Worm (Caenorhabditis elegans) whole organism, L3 larva: Measurements from ENCODE around the gene col-149.
A peak's percentile ranks its signal among the peaks of the same experiment; 100 is the strongest.

Experiments used
- R02D3.7 ChIP-seq: fragments of 150-350 bp; optimal IDR thresholded peaks from 2 replicates; lab custom pipeline; 2014; ENCODE audit warnings: missing biosample characterization, missing genetic modification characterization
- ceh-28 ChIP-seq: fragments of 150-350 bp; optimal IDR thresholded peaks from 2 replicates; lab custom pipeline; 2014; ENCODE audit warnings: missing biosample characterization, missing genetic modification reagents, missing genetic modification characterization
- egl-27 ChIP-seq: sonication (generic microtip); optimal IDR thresholded peaks from 4 replicates; lab custom pipeline; 2017; ENCODE audit warnings: missing biosample characterization, missing genetic modification reagents, missing genetic modification characterization
- elt-2 ChIP-seq: sonication (generic microtip); optimal IDR thresholded peaks from 2 replicates; lab custom pipeline; 2016; ENCODE audit warnings: missing genetic modification reagents, mild to moderate bottlenecking, missing genetic modification characterization, missing compliant biosample characterization
- elt-3 ChIP-seq, 3 experiments: fragments of 150-350 bp in 1 of 3; sonication (generic microtip) in 2 of 3; optimal IDR thresholded peaks; 2 replicates in 2 of 3; 4 replicates in 1 of 3; lab custom pipeline; 2014 to 2017; ENCODE audit warnings: missing biosample characterization in 3 of 3, missing genetic modification characterization in 3 of 3
- hmg-11 ChIP-seq: sonication (generic microtip); optimal IDR thresholded peaks from 2 replicates; lab custom pipeline; 2016; ENCODE audit warnings: missing genetic modification characterization, missing compliant biosample characterization
- jun-1 ChIP-seq: fragments of 150-350 bp; optimal IDR thresholded peaks from 2 replicates; lab custom pipeline; 2014; ENCODE audit warnings: missing biosample characterization, missing genetic modification reagents, missing genetic modification characterization
- lin-15B ChIP-seq: fragments of 150-350 bp; optimal IDR thresholded peaks from 2 replicates; lab custom pipeline; 2014; ENCODE audit warnings: missing biosample characterization, missing genetic modification characterization
- lin-39 ChIP-seq: fragments of 150-350 bp; optimal IDR thresholded peaks from 2 replicates; lab custom pipeline; 2018; ENCODE audit warnings: missing biosample characterization, missing genetic modification reagents, missing genetic modification characterization
- lsy-12 ChIP-seq: sonication (generic microtip); optimal IDR thresholded peaks from 2 replicates; lab custom pipeline; 2016; ENCODE audit warnings: mild to moderate bottlenecking, missing genetic modification characterization, missing compliant biosample characterization
- mml-1 ChIP-seq: fragments of 150-350 bp; sonication (generic microtip); optimal IDR thresholded peaks from 3 replicates; lab custom pipeline; 2014; ENCODE audit warnings: missing biosample characterization, missing genetic modification characterization
- nfya-1 ChIP-seq: sonication (generic microtip); optimal IDR thresholded peaks from 2 replicates; lab custom pipeline; 2017; ENCODE audit warnings: missing genetic modification characterization, mild to moderate bottlenecking, missing compliant biosample characterization, antibody characterized with exemption, moderate library complexity; ENCODE audit not compliant: insufficient read depth
- nhr-12 ChIP-seq: fragments of 150-350 bp; optimal IDR thresholded peaks from 2 replicates; lab custom pipeline; 2014; ENCODE audit warnings: missing biosample characterization, missing genetic modification characterization
- nhr-23 ChIP-seq: fragments of 150-350 bp; optimal IDR thresholded peaks from 2 replicates; lab custom pipeline; 2014; ENCODE audit warnings: missing biosample characterization, missing genetic modification reagents, missing genetic modification characterization
- nhr-28 ChIP-seq: fragments of 150-350 bp; optimal IDR thresholded peaks from 2 replicates; lab custom pipeline; 2014; ENCODE audit warnings: missing biosample characterization, missing genetic modification characterization
- nhr-43 ChIP-seq: sonication (generic microtip); optimal IDR thresholded peaks from 2 replicates; lab custom pipeline; 2016; ENCODE audit warnings: mild to moderate bottlenecking, missing genetic modification characterization, missing compliant biosample characterization; ENCODE audit not compliant: poor library complexity, severe bottlenecking
- pha-4 ChIP-seq: fragments of 150-350 bp; optimal IDR thresholded peaks from 2 replicates; lab custom pipeline; 2014; ENCODE audit warnings: missing biosample characterization, missing genetic modification reagents, missing genetic modification characterization
- pqm-1 ChIP-seq: fragments of 150-350 bp; optimal IDR thresholded peaks from 2 replicates; lab custom pipeline; 2017; ENCODE audit warnings: missing biosample characterization, missing genetic modification characterization, inconsistent platforms
- skn-1 ChIP-seq: fragments of 150-350 bp; optimal IDR thresholded peaks from 2 replicates; lab custom pipeline; 2014; ENCODE audit warnings: missing biosample characterization, missing genetic modification characterization
- snpc-4 ChIP-seq: fragments of 150-350 bp; optimal IDR thresholded peaks from 2 replicates; lab custom pipeline; 2014; ENCODE audit warnings: missing biosample characterization, missing genetic modification characterization
- tbx-2 ChIP-seq: sonication (generic microtip); optimal IDR thresholded peaks from 2 replicates; lab custom pipeline; 2016; ENCODE audit warnings: mild to moderate bottlenecking, missing genetic modification characterization, missing compliant biosample characterization
- unc-62 ChIP-seq: fragments of 150-350 bp; sonication (generic microtip); optimal IDR thresholded peaks from 4 replicates; lab custom pipeline; 2014; ENCODE audit warnings: missing biosample characterization, missing genetic modification reagents, missing genetic modification characterization
- ztf-4 ChIP-seq: fragments of 150-350 bp; optimal IDR thresholded peaks from 2 replicates; lab custom pipeline; 2014; ENCODE audit warnings: missing biosample characterization, missing genetic modification characterization

The col-149 gene

DNA sequence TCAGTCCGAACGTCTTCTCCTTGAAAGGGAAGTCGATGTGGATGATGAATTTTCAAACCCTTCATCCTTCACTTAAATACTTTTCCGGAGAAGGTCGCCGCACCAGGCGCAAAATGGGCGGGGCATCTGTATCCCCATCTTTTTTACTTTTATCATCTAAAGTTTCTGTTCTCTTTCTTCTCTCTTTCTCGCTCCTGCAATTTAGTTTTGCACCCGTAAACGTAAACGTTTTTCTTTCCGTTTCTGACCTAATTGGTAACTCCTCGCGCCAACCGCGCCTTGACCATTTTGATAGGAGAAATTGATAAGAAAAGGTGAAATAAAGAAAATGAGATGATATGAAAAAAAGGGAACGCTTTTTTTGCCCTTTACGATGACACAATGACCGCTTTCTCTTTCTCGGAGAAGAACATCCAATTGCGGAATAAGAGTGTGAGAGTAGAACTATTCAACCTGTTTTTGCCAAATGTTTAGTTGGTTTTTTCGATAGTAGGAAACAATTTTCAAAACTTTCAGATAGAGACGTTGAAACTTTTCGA, at the start of gene col-149:
Gene col-149, minus strand, starts transcription at position 51 of the 539 bp plus-strand sequence.
- peak in 1 of 3 experiments; percentile 56 for TF ChIP-seq elt-3 (tag; optimal IDR thresholded peaks at IDR 0.05; lab: Kevin White, UChicago)
- no peak for TF ChIP-seq egl-27 (tag; lab: Kevin White, UChicago)
- peak; percentile 75 for TF ChIP-seq nhr-23 (tag; lab: Kevin White, UChicago)

DNA sequence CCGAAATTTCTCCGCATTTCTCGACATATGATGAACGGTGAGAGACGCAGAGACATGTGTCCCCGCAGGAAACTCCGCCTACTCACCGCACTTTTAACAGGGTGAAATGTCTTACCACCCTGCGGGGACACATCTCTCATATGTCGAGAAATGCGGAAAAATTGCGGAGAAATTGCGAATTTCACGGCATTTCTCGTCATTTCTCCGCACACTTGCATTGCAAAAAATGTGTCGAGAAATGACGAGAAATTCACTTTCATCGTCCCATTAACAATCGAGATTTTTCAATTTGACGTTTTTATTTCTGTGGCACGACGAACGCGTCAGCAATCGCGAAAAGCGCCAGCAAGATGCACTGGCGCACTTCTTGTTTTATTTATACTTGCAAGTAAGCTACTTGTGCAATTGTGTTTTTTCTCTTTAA, 49.2 kb upstream of the col-149 start, which contains the start of gene K07C5.13:
Gene K07C5.13, plus strand, starts transcription at position 151 of the 424 bp plus-strand sequence.
- peak; percentile 75 for TF ChIP-seq lin-15B (tag; lab: Kevin White, UChicago)
- TF ChIP-seq hmg-11 (tag; lab: Kevin White, UChicago) = peak; percentile 2
- TF ChIP-seq pha-4 (tag; lab: Kevin White, UChicago) = peak; percentile 53
- peak; percentile 51 for TF ChIP-seq tbx-2 (tag; lab: Kevin White, UChicago)
- peak; percentile 46 for TF ChIP-seq nhr-43
- TF ChIP-seq skn-1 (tag; lab: Kevin White, UChicago) = peak; percentile 6
- peak; percentile 42 for TF ChIP-seq elt-2 (tag; lab: Kevin White, UChicago)
- TF ChIP-seq nhr-23 (tag; lab: Kevin White, UChicago) = peak; percentile 9
- TF ChIP-seq nfya-1 (tag; lab: Kevin White, UChicago) = peak; percentile 26
- peak; percentile 69 for TF ChIP-seq lsy-12
- peak; percentile 25 for TF ChIP-seq R02D3.7
- peak; percentile 23 for TF ChIP-seq snpc-4 (tag; lab: Kevin White, UChicago)

DNA sequence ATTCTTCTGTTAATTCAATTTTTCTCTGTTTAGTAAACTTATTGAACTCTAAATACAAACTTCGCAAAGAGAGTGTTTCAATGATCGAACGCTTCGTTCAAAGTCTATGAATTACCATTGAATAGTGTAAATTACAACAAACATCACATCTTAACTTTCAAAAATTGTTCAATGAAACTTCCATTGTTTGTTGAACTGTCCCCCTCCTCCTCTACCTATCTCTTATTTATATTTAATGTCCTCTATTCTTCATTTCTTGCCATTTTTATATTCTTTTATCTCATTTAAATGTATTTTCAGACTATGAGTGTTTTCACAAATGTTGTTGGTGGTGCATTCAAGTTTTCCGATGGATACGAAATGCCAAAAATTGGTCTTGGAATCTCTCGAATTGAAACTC, 46.5 kb upstream of the col-149 start, which contains the start of gene K07C5.2:
Gene K07C5.2, plus strand, starts transcription at position 301 of the 400 bp plus-strand sequence.
- TF ChIP-seq pqm-1 (tag; lab: Kevin White, UChicago) (peak; percentile 4), lin-39 (tag; lab: Kevin White, UChicago) (no peak)

DNA sequence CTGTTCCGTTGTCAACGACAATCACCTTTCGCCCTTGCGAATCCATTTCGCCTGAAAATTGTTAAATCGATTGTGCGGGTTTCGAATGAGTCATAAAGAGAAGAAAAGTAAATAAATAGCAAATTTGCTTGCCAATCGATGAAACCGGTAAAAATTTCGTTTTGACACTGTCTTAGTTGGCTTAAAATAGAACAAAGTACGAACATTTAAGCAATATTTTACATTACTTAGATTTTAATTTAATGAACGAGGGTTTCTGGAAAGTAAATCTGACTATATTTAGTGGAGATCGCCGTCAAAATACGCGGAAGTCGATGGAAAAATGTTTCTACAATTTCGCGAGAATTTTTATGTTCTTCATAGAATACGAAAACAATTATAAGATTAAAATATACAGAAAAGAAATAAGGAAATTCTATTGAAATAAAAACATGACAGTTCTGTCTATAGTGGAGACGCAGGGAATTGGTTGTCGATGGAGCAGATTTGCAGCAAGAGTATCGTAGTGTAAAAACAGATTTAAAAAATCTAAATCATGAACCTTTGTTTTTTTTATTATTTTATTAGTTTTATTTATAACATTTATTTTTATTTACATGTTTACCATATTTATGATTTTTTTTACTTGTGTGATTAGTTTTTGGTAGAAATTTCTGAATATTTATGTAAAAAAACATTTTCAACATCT, 45.8 kb upstream of the col-149 start, which contains the start of gene arx-2:
Gene arx-2, minus strand, starts transcription at position 51 of the 688 bp plus-strand sequence.
- TF ChIP-seq unc-62 (GFP tag; lab: Kevin White, UChicago) (no peak), lin-15B (tag; lab: Kevin White, UChicago) (peak; percentile 69), nhr-12 (tag; lab: Kevin White, UChicago) (no peak), pha-4 (tag; lab: Kevin White, UChicago) (peak; percentile 82), nfya-1 (tag; lab: Kevin White, UChicago) (peak; percentile 53), snpc-4 (tag; lab: Kevin White, UChicago) (peak; percentile 67), jun-1 (no peak), hmg-11 (tag; lab: Kevin White, UChicago) (peak; percentile 13), nhr-23 (tag; lab: Kevin White, UChicago) (peak; percentile 65)

DNA sequence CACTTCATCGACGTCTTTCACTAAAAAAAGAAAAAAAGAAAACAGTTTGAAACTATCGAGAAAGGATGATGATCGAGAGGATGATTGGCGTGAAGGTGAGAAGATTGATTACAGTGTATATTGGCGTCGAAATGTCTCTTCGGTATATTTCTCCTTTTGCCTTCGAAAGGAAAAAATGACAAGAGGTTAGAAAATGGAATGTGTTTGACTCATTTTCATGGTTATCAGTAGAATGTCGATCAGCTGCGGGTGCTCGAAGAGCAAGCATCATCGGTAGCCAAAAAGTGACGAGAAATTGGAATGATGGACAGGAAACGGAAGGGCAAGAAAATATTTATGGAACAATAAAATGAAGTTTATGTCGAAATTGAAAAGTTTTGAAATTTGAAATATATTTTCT, 41.2 kb upstream of the col-149 start:
- TF ChIP-seq elt-2 (tag; lab: Kevin White, UChicago) (peak; percentile 35), hmg-11 (tag; lab: Kevin White, UChicago) (no peak), pqm-1 (tag; lab: Kevin White, UChicago) (no peak)

DNA sequence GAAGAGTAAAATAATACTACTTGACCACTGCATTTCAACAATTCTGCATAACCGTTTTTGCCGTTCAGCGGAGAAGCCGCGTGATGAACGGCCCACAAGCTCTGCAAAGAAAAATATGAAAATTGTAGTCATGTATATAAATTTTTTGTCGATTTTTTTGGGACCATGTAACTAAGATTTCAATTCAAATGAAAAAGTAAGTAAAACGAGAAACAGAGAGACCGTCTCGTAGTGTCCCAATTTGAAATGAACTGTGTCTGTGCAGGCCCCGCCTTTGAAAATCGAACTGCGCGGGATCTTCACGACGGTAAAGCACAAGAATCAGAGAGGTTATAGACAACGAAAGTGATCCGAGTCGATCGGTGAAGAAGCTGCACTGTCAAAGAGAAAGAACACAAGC, 39.3 kb upstream of the col-149 start, which contains the start of gene crm-1:
Gene crm-1, minus strand, starts transcription at position 101 of the 400 bp plus-strand sequence.
- no peak for TF ChIP-seq lsy-12
- no peak for TF ChIP-seq hmg-11 (tag; lab: Kevin White, UChicago)
- no peak for TF ChIP-seq nhr-28 (tag; lab: Kevin White, UChicago)
- no peak for TF ChIP-seq ztf-4 (tag; lab: Kevin White, UChicago)
- TF ChIP-seq mml-1 (tag; lab: Kevin White, UChicago) = no peak
- no peak for TF ChIP-seq nhr-12 (tag; lab: Kevin White, UChicago)
- TF ChIP-seq lin-15B (tag; lab: Kevin White, UChicago) = no peak
- TF ChIP-seq, all 47 proteins: peak for 0

DNA sequence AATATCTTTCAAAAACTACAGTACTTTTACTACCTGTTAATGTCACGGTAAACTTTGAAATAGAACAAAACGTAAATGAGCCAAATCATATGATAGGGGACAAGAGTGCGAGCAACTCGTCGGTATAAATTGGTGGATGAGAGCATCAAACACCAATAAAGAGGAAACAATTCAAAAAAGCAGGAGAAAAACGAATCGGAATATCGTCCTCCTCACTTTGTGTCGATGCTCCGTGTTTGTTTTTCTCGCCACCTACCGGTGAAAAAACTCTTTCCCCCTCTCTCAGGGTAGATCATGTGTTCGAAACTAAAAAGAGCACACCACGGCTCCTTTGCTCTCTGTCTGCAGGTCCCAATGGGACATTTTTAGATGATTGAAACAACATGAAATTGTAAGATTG, 35.4 kb upstream of the col-149 start:
- no peak for TF ChIP-seq ceh-28 (tag; lab: Kevin White, UChicago)
- TF ChIP-seq nhr-43 = no peak
- TF ChIP-seq pha-4 (tag; lab: Kevin White, UChicago) = peak; percentile 74
